Worm (Caenorhabditis elegans): ENCODE measurements around the gene hsd-3.

ce11 chrX:4987617-4988016 lies 21.5 kb upstream of the hsd-3 start:
- no peak for TF ChIP-seq lsy-2 (tag; optimal IDR thresholded peaks at IDR 0.05)
- TF ChIP-seq unc-30 (tag; optimal IDR thresholded peaks at IDR 0.05), result no peak
- no peak for TF ChIP-seq lir-3 (tag; optimal IDR thresholded peaks at IDR 0.05; ENCODE audit: poor library complexity)
- no peak for TF ChIP-seq nhr-76 (tag; optimal IDR thresholded peaks at IDR 0.05)
- TF ChIP-seq aly-2 (tag; optimal IDR thresholded peaks at IDR 0.05), result no peak
- no peak for TF ChIP-seq lin-15B (tag; optimal IDR thresholded peaks at IDR 0.05)
- no peak for TF ChIP-seq unc-62 (GFP tag; optimal IDR thresholded peaks at IDR 0.05)
- TF ChIP-seq lin-39 (tag; optimal IDR thresholded peaks at IDR 0.05), result no peak
- no peak for TF ChIP-seq nhr-12 (tag; optimal IDR thresholded peaks at IDR 0.05)
- no peak for TF ChIP-seq nhr-237 (tag; optimal IDR thresholded peaks at IDR 0.05)
- no peak for TF ChIP-seq hlh-17 (GFP tag; optimal IDR thresholded peaks at IDR 0.05; ENCODE audit: borderline replicate concordance)

All from whole organism, L1 larva.